Fruit fly (Drosophila melanogaster) whole organism, adult: ENCODE data around the gene CG13097.

ENCODE experiments used
- CG1620 ChIP-seq: fragments of 200-800 bp; sonication (Bioruptor generic); optimal IDR thresholded peaks from 2 replicates; lab custom pipeline; 2016; ENCODE audit warnings: missing biosample characterization, missing genetic modification characterization
- Crg-1 ChIP-seq: fragments of 200-800 bp; sonication (Bioruptor generic); optimal IDR thresholded peaks from 2 replicates; lab custom pipeline; 2016; ENCODE audit warnings: missing biosample characterization, missing genetic modification characterization
- kay ChIP-seq: fragments of 200-800 bp; sonication (Bioruptor generic); peaks from one replicate; lab custom pipeline; 2016; ENCODE audit warnings: missing biosample characterization, missing genetic modification characterization, borderline replicate concordance
- toe ChIP-seq: fragments of 200-800 bp; sonication (Bioruptor generic); optimal IDR thresholded peaks from 2 replicates; lab custom pipeline; 2016; ENCODE audit warnings: missing biosample characterization, missing genetic modification characterization

DNA sequence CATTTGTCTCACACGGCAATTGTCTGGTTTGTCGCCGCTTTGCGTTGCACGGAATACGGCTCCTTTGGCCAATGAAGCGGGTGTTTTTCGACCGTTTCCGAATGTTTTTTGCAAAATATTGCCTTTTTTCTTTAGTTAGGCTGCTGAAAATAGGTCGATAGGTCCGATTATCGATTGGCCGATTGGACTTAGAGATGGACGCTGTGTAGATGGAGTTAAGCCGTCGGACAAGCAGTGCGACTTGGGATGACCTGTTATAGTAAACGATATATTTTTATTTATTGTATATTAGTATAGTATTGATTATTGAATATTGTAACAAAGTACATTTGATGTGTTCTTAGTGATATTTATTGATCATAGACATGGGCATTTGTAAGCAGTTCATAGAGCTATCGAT is 13.7 kb upstream of the CG13097 start, which contains the start of the genes lmgA and lmgB:
- TF ChIP-seq CG1620 (GFP tag; lab: Kevin White, UChicago) = no peak
- TF ChIP-seq kay (GFP tag; lab: Kevin White, UChicago) = peak; percentile 73
- TF ChIP-seq toe (GFP tag; lab: Kevin White, UChicago) = no peak
- no peak for TF ChIP-seq Crg-1 (GFP tag; lab: Kevin White, UChicago)
